Fruit fly (Drosophila melanogaster) whole organism, prepupa: ENCODE results near the gene c-cup.
A peak's percentile ranks its signal among the peaks of the same experiment; 100 is the strongest.

ENCODE experiments used
- Blimp-1 ChIP-seq: fragments of 200-800 bp; sonication (Bioruptor generic); optimal IDR thresholded peaks from 3 replicates; lab custom pipeline; 2017; ENCODE audit warnings: missing biosample characterization, missing genetic modification characterization, mild to moderate bottlenecking, moderate library complexity, missing genetic modification reagents
- CG10631 ChIP-seq: fragments of 200-800 bp; sonication (Bioruptor generic); optimal IDR thresholded peaks from 2 replicates; lab custom pipeline; 2016; ENCODE audit warnings: missing biosample characterization, missing genetic modification characterization
- CG10669 ChIP-seq: fragments of 200-800 bp; sonication (Bioruptor generic); optimal IDR thresholded peaks from 3 replicates; lab custom pipeline; 2018; ENCODE audit warnings: missing biosample characterization, mild to moderate bottlenecking, missing genetic modification characterization, moderate library complexity
- CG11294 ChIP-seq: fragments of 200-800 bp; sonication (Bioruptor generic); IDR thresholded peaks from 2 replicates; pipeline ENCODE4 v1.3.6; 2022; ENCODE audit warnings: missing biosample characterization, missing genetic modification characterization
- CG11762 ChIP-seq: fragments of 200-800 bp; sonication (Bioruptor generic); optimal IDR thresholded peaks from 3 replicates; lab custom pipeline; 2016; ENCODE audit warnings: missing biosample characterization, missing genetic modification characterization; ENCODE audit not compliant: insufficient read depth
- CG11902 ChIP-seq: fragments of 200-800 bp; sonication (Bioruptor generic); optimal IDR thresholded peaks from 3 replicates; lab custom pipeline; 2016; ENCODE audit warnings: missing biosample characterization, missing genetic modification characterization
- CG1621 ChIP-seq: fragments of 200-800 bp; sonication (Bioruptor generic); optimal IDR thresholded peaks from 3 replicates; lab custom pipeline; 2018; ENCODE audit warnings: missing biosample characterization, mild to moderate bottlenecking, missing genetic modification characterization
- CG16779 ChIP-seq: fragments of 200-800 bp; sonication (Bioruptor generic); optimal IDR thresholded peaks from 3 replicates; lab custom pipeline; 2017; ENCODE audit warnings: missing biosample characterization, mild to moderate bottlenecking, missing genetic modification characterization
- CG3032 ChIP-seq: fragments of 200-800 bp; optimal IDR thresholded peaks from 2 replicates; lab custom pipeline; 2019; ENCODE audit warnings: missing biosample characterization, mild to moderate bottlenecking, missing genetic modification characterization, moderate library complexity
- CG31627 ChIP-seq: fragments of 200-800 bp; sonication (Bioruptor generic); optimal IDR thresholded peaks from 3 replicates; lab custom pipeline; 2016; ENCODE audit warnings: missing biosample characterization, missing genetic modification characterization
- CG32006 ChIP-seq: fragments of 200-800 bp; sonication (Bioruptor generic); optimal IDR thresholded peaks from 3 replicates; lab custom pipeline; 2017; ENCODE audit warnings: missing biosample characterization, mild to moderate bottlenecking, missing genetic modification characterization
- CG34406 ChIP-seq: fragments of 200-800 bp; sonication (Bioruptor generic); optimal IDR thresholded peaks from 3 replicates; lab custom pipeline; 2016; ENCODE audit warnings: missing biosample characterization, missing genetic modification characterization
- CG3919 ChIP-seq: fragments of 200-800 bp; sonication (Bioruptor generic); optimal IDR thresholded peaks from 3 replicates; lab custom pipeline; 2016; ENCODE audit warnings: missing biosample characterization, missing genetic modification characterization
- CG6163 ChIP-seq: fragments of 200-800 bp; sonication (Bioruptor generic); IDR thresholded peaks from 3 replicates; pipeline ENCODE4 v1.3.6; 2022; ENCODE audit warnings: missing biosample characterization, missing genetic modification characterization
- CG6276 ChIP-seq: fragments of 200-800 bp; sonication (Bioruptor generic); optimal IDR thresholded peaks from 2 replicates; lab custom pipeline; 2017; ENCODE audit warnings: missing biosample characterization, mild to moderate bottlenecking, missing genetic modification characterization
- CG6792 ChIP-seq: fragments of 200-800 bp; sonication (Bioruptor generic); optimal IDR thresholded peaks from 3 replicates; lab custom pipeline; 2016; ENCODE audit warnings: missing biosample characterization, missing genetic modification characterization
- CG6808 ChIP-seq: fragments of 200-800 bp; sonication (Bioruptor generic); optimal IDR thresholded peaks from 3 replicates; lab custom pipeline; 2017; ENCODE audit warnings: missing biosample characterization, missing genetic modification characterization, mild to moderate bottlenecking, moderate library complexity, missing genetic modification reagents
- CG6854 ChIP-seq: fragments of 200-800 bp; sonication (Bioruptor generic); optimal IDR thresholded peaks from 2 replicates; lab custom pipeline; 2017; ENCODE audit warnings: missing biosample characterization, mild to moderate bottlenecking, missing genetic modification characterization
- CG7368 ChIP-seq: fragments of 200-800 bp; sonication (Bioruptor generic); optimal IDR thresholded peaks from 3 replicates; lab custom pipeline; 2016; ENCODE audit warnings: missing biosample characterization, missing genetic modification characterization
- CG8119 ChIP-seq: fragments of 200-800 bp; sonication (Bioruptor generic); IDR thresholded peaks from 3 replicates; pipeline ENCODE4 v1.3.6; 2022; ENCODE audit warnings: missing biosample characterization, missing genetic modification characterization
- CG8319 ChIP-seq: fragments of 200-800 bp; sonication (Bioruptor generic); optimal IDR thresholded peaks from 3 replicates; lab custom pipeline; 2016; ENCODE audit warnings: missing biosample characterization, missing genetic modification characterization
- CG8632 ChIP-seq: fragments of 200-800 bp; sonication (Bioruptor generic); optimal IDR thresholded peaks from 3 replicates; lab custom pipeline; 2016; ENCODE audit warnings: missing biosample characterization, missing genetic modification characterization
- CG9139 ChIP-seq: fragments of 200-800 bp; sonication (Bioruptor generic); optimal IDR thresholded peaks from 3 replicates; lab custom pipeline; 2017; ENCODE audit warnings: missing biosample characterization, mild to moderate bottlenecking, missing genetic modification characterization
- Eip75B ChIP-seq: fragments of 200-800 bp; sonication (Bioruptor generic); optimal IDR thresholded peaks from 3 replicates; lab custom pipeline; 2016; ENCODE audit warnings: missing biosample characterization, missing genetic modification characterization
- Eip78C ChIP-seq: fragments of 200-800 bp; sonication (Bioruptor generic); peaks from one replicate; lab custom pipeline; 2016; ENCODE audit warnings: missing biosample characterization, missing genetic modification characterization
- Ets21C ChIP-seq: fragments of 200-800 bp; sonication (Bioruptor generic); optimal IDR thresholded peaks from 3 replicates; lab custom pipeline; 2016; ENCODE audit warnings: missing biosample characterization, missing genetic modification characterization
- Ets96B ChIP-seq: fragments of 200-800 bp; optimal IDR thresholded peaks from 2 replicates; lab custom pipeline; 2019; ENCODE audit warnings: missing biosample characterization, mild to moderate bottlenecking, missing genetic modification characterization, moderate library complexity
- Gug ChIP-seq: fragments of 200-800 bp; sonication (Bioruptor generic); IDR thresholded peaks from 2 replicates; pipeline ENCODE4 v1.3.6; 2022; ENCODE audit warnings: missing biosample characterization, missing genetic modification characterization
- Hr38 ChIP-seq: sonication (Bioruptor generic); optimal IDR thresholded peaks from 2 replicates; lab custom pipeline; 2016; ENCODE audit warnings: missing biosample characterization, missing genetic modification characterization
- Hr39 ChIP-seq: fragments of 200-800 bp; sonication (Bioruptor generic); optimal IDR thresholded peaks from 2 replicates; lab custom pipeline; 2016; ENCODE audit warnings: missing biosample characterization, missing genetic modification characterization
- Lpt ChIP-seq: fragments of 200-800 bp; sonication (Bioruptor generic); optimal IDR thresholded peaks from 3 replicates; lab custom pipeline; 2016; ENCODE audit warnings: missing biosample characterization, missing genetic modification characterization
- OdsH ChIP-seq: fragments of 200-800 bp; sonication (Bioruptor generic); optimal IDR thresholded peaks from 3 replicates; lab custom pipeline; 2016; ENCODE audit warnings: missing biosample characterization, missing genetic modification characterization
- Smox ChIP-seq: fragments of 200-800 bp; sonication (Bioruptor generic); optimal IDR thresholded peaks from 3 replicates; lab custom pipeline; 2016; ENCODE audit warnings: missing biosample characterization, missing genetic modification characterization
- Sox102F ChIP-seq: fragments of 200-800 bp; sonication (Bioruptor generic); optimal IDR thresholded peaks from 2 replicates; lab custom pipeline; 2016; ENCODE audit warnings: missing biosample characterization, mild to moderate bottlenecking, missing genetic modification characterization
- achi ChIP-seq: fragments of 200-800 bp; sonication (Bioruptor generic); optimal IDR thresholded peaks from 3 replicates; lab custom pipeline; 2016; ENCODE audit warnings: missing biosample characterization, missing genetic modification characterization
- acj6 ChIP-seq: fragments of 200-800 bp; sonication (Bioruptor generic); optimal IDR thresholded peaks from 3 replicates; lab custom pipeline; 2016; ENCODE audit warnings: missing biosample characterization, missing genetic modification characterization
- cyc ChIP-seq: fragments of 200-800 bp; sonication (Bioruptor generic); optimal IDR thresholded peaks from 3 replicates; lab custom pipeline; 2016; ENCODE audit warnings: missing biosample characterization, missing genetic modification characterization
- dac ChIP-seq: fragments of 200-800 bp; sonication (Bioruptor generic); optimal IDR thresholded peaks from 2 replicates; lab custom pipeline; 2017; ENCODE audit warnings: missing biosample characterization, mild to moderate bottlenecking, missing genetic modification characterization
- dsx ChIP-seq: fragments of 200-800 bp; optimal IDR thresholded peaks from 3 replicates; lab custom pipeline; 2019; ENCODE audit warnings: missing biosample characterization, mild to moderate bottlenecking, missing genetic modification characterization, moderate library complexity; ENCODE audit not compliant: poor library complexity, severe bottlenecking
- eg ChIP-seq: fragments of 200-800 bp; sonication (Bioruptor generic); IDR thresholded peaks from 3 replicates; pipeline ENCODE4 v1.3.6; 2022; ENCODE audit warnings: missing biosample characterization, missing genetic modification characterization
- esn ChIP-seq: fragments of 200-800 bp; sonication (Bioruptor generic); optimal IDR thresholded peaks from 2 replicates; lab custom pipeline; 2016; ENCODE audit warnings: missing biosample characterization, mild to moderate bottlenecking, missing genetic modification characterization, moderate library complexity
- fd59A ChIP-seq: fragments of 200-800 bp; sonication (Bioruptor generic); optimal IDR thresholded peaks from 2 replicates; lab custom pipeline; 2017; ENCODE audit warnings: missing biosample characterization, mild to moderate bottlenecking, missing genetic modification characterization, missing genetic modification reagents
- fd85E ChIP-seq: fragments of 200-800 bp; sonication (Bioruptor generic); optimal IDR thresholded peaks from 3 replicates; lab custom pipeline; 2016; ENCODE audit warnings: missing biosample characterization, missing genetic modification characterization
- fkh ChIP-seq: fragments of 200-800 bp; sonication (Bioruptor generic); optimal IDR thresholded peaks from 3 replicates; lab custom pipeline; 2017; ENCODE audit warnings: missing biosample characterization, mild to moderate bottlenecking, missing genetic modification characterization, moderate library complexity
- lz ChIP-seq: fragments of 200-800 bp; sonication (Bioruptor generic); optimal IDR thresholded peaks from 3 replicates; lab custom pipeline; 2016; ENCODE audit warnings: missing biosample characterization, missing genetic modification characterization
- net ChIP-seq: fragments of 200-800 bp; sonication (Bioruptor generic); optimal IDR thresholded peaks from 3 replicates; lab custom pipeline; 2016; ENCODE audit warnings: missing biosample characterization, missing genetic modification characterization
- pdm3 ChIP-seq: fragments of 200-800 bp; sonication (Bioruptor generic); optimal IDR thresholded peaks from 3 replicates; lab custom pipeline; 2016; ENCODE audit warnings: missing biosample characterization, missing genetic modification characterization
- salr ChIP-seq, 2 experiments: fragments of 200-800 bp; sonication (Bioruptor generic); optimal IDR thresholded peaks; 3 replicates each; lab custom pipeline; 2016 to 2018; ENCODE audit warnings: missing biosample characterization in 2 of 2, missing genetic modification characterization in 2 of 2, mild to moderate bottlenecking in 1 of 2
- spab ChIP-seq: fragments of 200-800 bp; sonication (Bioruptor generic); optimal IDR thresholded peaks from 2 replicates; lab custom pipeline; 2017; ENCODE audit warnings: missing biosample characterization, mild to moderate bottlenecking, missing genetic modification characterization, missing genetic modification reagents
- ss ChIP-seq, 2 experiments: fragments of 200-800 bp; sonication (Bioruptor generic); optimal IDR thresholded peaks; 2 replicates in 1 of 2; 3 replicates in 1 of 2; lab custom pipeline; 2017 to 2018; ENCODE audit warnings: mild to moderate bottlenecking in 2 of 2, missing biosample characterization in 2 of 2, missing genetic modification characterization in 2 of 2, moderate library complexity in 1 of 2
- svp ChIP-seq: fragments of 200-800 bp; sonication (Bioruptor generic); peaks from one replicate; lab custom pipeline; 2016; ENCODE audit warnings: missing biosample characterization, missing genetic modification characterization

Gene c-cup

DNA sequence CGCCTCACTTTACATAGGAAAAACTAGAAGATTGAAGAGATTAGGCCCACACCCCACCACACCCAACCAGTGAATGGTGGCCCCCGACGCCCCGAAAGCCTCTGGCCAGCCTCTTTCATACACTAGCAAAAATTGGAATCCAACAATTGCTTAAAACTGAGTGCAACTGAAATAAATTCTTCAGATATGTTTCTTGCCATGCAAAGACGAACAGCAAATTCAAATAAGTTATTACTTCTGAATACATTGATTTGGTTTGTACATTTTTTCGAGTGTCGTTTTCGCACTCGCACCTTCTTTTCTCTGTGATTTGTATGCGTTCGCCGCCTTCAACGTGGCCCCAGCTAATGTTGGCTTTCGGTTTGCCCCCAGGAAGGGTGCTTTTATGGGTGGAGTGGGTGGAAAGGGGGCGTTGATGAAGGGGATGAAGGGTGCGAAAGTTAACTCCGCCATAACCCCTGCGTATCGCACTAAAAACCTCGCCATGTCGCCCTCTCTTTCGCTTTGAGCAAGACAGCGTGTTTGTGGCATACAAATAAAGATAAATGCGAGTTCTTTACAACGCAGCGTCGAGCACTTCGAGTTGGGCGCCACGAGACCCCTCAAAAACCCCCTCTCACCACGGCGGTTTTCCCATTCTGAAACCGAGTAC lies 5.5 kb upstream of the c-cup start:
- TF ChIP-seq CG6163 (GFP tag; lab: Robert Waterston, UW), result peak; percentile 56; the same call in 2 of the 3 replicates
- no peak for TF ChIP-seq CG3032 (tag; lab: Kevin White, UChicago)
- TF ChIP-seq ss (GFP tag; optimal IDR thresholded peaks at IDR 0.05; lab: Kevin White, UChicago), result no peak
- no peak for TF ChIP-seq net (GFP tag; lab: Kevin White, UChicago)
- TF ChIP-seq lz, result no peak
- no peak for TF ChIP-seq cyc (GFP tag; lab: Kevin White, UChicago)
- no peak for TF ChIP-seq CG6276
- no peak for TF ChIP-seq CG8319
- TF ChIP-seq Eip75B (GFP tag; lab: Kevin White, UChicago), result no peak
- no peak for TF ChIP-seq CG6792 (GFP tag; lab: Kevin White, UChicago)
- no peak for TF ChIP-seq CG11294
- TF ChIP-seq achi (GFP tag; lab: Kevin White, UChicago), result peak; percentile 4
- peak; percentile 20 for TF ChIP-seq CG3919 (GFP tag; lab: Kevin White, UChicago)
- TF ChIP-seq fd59A, result no peak
- TF ChIP-seq fkh (GFP tag; lab: Kevin White, UChicago), result no peak
- no peak for TF ChIP-seq CG9139 (GFP tag; lab: Kevin White, UChicago)
- TF ChIP-seq CG6854 (GFP tag; lab: Kevin White, UChicago), result no peak
- peak; percentile 9 for TF ChIP-seq OdsH (GFP tag; lab: Kevin White, UChicago)
- no peak for TF ChIP-seq CG8632 (GFP tag; lab: Kevin White, UChicago)
- no peak for TF ChIP-seq Blimp-1
- peak; percentile 37 for TF ChIP-seq CG32006 (GFP tag; lab: Kevin White, UChicago)
- no peak for TF ChIP-seq CG34406
- peak; percentile 52; the same call in 2 of the 3 replicates for TF ChIP-seq eg (GFP tag; lab: Robert Waterston, UW)
- peak; percentile 1 for TF ChIP-seq Ets96B (tag; lab: Kevin White, UChicago)
- TF ChIP-seq CG10631 (GFP tag; lab: Kevin White, UChicago), result no peak
- no peak for TF ChIP-seq CG10669 (GFP tag; lab: Kevin White, UChicago)
- peak; percentile 0 for TF ChIP-seq dac
- TF ChIP-seq CG8119 (GFP tag; lab: Robert Waterston, UW), result no peak
- no peak for TF ChIP-seq acj6 (GFP tag; lab: Kevin White, UChicago)
- TF ChIP-seq CG31627 (GFP tag; lab: Kevin White, UChicago), result no peak
- peak; percentile 42 for TF ChIP-seq Eip78C
- TF ChIP-seq Sox102F (GFP tag; lab: Kevin White, UChicago), result no peak
- no peak for TF ChIP-seq pdm3 (GFP tag; lab: Kevin White, UChicago)
- 0 out of 2 replicates have a peak, but pooled peaks have one; percentile 17 for TF ChIP-seq Gug (GFP tag; lab: Robert Waterston, UW)
- no peak for TF ChIP-seq Hr39
- TF ChIP-seq svp (GFP tag; lab: Kevin White, UChicago), result peak; percentile 59
- TF ChIP-seq CG1621 (tag; lab: Kevin White, UChicago), result no peak
- no peak for TF ChIP-seq salr (GFP tag; optimal IDR thresholded peaks at IDR 0.05; lab: Kevin White, UChicago)
- TF ChIP-seq Smox (GFP tag; lab: Kevin White, UChicago), result no peak
- no peak for TF ChIP-seq CG16779 (tag; lab: Kevin White, UChicago)
- no peak for TF ChIP-seq Hr38
- TF ChIP-seq CG11902, result no peak
- no peak for TF ChIP-seq CG7368 (GFP tag; lab: Kevin White, UChicago)
- no peak for TF ChIP-seq CG6808 (GFP tag; lab: Kevin White, UChicago)
- no peak for TF ChIP-seq Lpt
- TF ChIP-seq CG11762 (GFP tag; lab: Kevin White, UChicago), result no peak
- no peak for TF ChIP-seq fd85E
- no peak for TF ChIP-seq dsx
- no peak for TF ChIP-seq spab (GFP tag; lab: Kevin White, UChicago)
- no peak for TF ChIP-seq Ets21C
- TF ChIP-seq esn (GFP tag; lab: Kevin White, UChicago), result no peak
